Worm (Caenorhabditis elegans) whole organism, L3 larva: Measurements from ENCODE around the gene F59B10.2.

Experiments used
- ama-1 ChIP-seq: fragments of 150-350 bp; optimal IDR thresholded peaks from 2 replicates; lab custom pipeline; 2018
- ceh-82 ChIP-seq: fragments of 150-350 bp; optimal IDR thresholded peaks from 2 replicates; lab custom pipeline; 2014; ENCODE audit warnings: missing biosample characterization, missing genetic modification characterization
- egl-5 ChIP-seq: fragments of 150-350 bp; optimal IDR thresholded peaks from 2 replicates; lab custom pipeline; 2017; ENCODE audit warnings: missing biosample characterization, missing genetic modification reagents, missing genetic modification characterization, inconsistent platforms
- elt-1 ChIP-seq: fragments of 150-350 bp; optimal IDR thresholded peaks from 2 replicates; lab custom pipeline; 2014; ENCODE audit warnings: missing biosample characterization, missing genetic modification characterization
- eor-1 ChIP-seq, 2 experiments: fragments of 150-350 bp; optimal IDR thresholded peaks; 2 replicates each; lab custom pipeline; 2014 to 2018; ENCODE audit warnings: missing biosample characterization in 2 of 2, missing genetic modification characterization in 2 of 2
- fos-1 ChIP-seq: fragments of 150-350 bp; optimal IDR thresholded peaks from 2 replicates; lab custom pipeline; 2014; ENCODE audit warnings: missing biosample characterization, missing genetic modification characterization
- jun-1 ChIP-seq: fragments of 150-350 bp; optimal IDR thresholded peaks from 2 replicates; lab custom pipeline; 2014; ENCODE audit warnings: missing biosample characterization, missing genetic modification reagents, missing genetic modification characterization
- lin-15B ChIP-seq: fragments of 150-350 bp; optimal IDR thresholded peaks from 2 replicates; lab custom pipeline; 2014; ENCODE audit warnings: missing biosample characterization, missing genetic modification characterization
- nhr-11 ChIP-seq: fragments of 150-350 bp; optimal IDR thresholded peaks from 2 replicates; lab custom pipeline; 2014; ENCODE audit warnings: missing biosample characterization, missing genetic modification characterization
- nhr-28 ChIP-seq: fragments of 150-350 bp; optimal IDR thresholded peaks from 2 replicates; lab custom pipeline; 2014; ENCODE audit warnings: missing biosample characterization, missing genetic modification characterization
- unc-39 ChIP-seq: sonication (generic microtip); optimal IDR thresholded peaks from 4 replicates; lab custom pipeline; 2017; ENCODE audit warnings: missing biosample characterization, missing genetic modification characterization
- ztf-11 ChIP-seq: fragments of 150-350 bp; optimal IDR thresholded peaks from 2 replicates; lab custom pipeline; 2014; ENCODE audit warnings: missing biosample characterization, missing genetic modification characterization

- no peak for TF ChIP-seq unc-39 (tag; lab: Kevin White, UChicago)
- TF ChIP-seq ztf-11 (tag; lab: Kevin White, UChicago), result no peak
- TF ChIP-seq nhr-28 (tag; lab: Kevin White, UChicago), result no peak
- no peak for TF ChIP-seq elt-1 (tag; lab: Kevin White, UChicago)
- no peak for TF ChIP-seq ceh-82 (tag; lab: Kevin White, UChicago)
- TF ChIP-seq ama-1 (lab: Kevin White, UChicago), result no peak
- TF ChIP-seq nhr-11 (tag; lab: Kevin White, UChicago), result no peak
- no peak for TF ChIP-seq jun-1 (tag; lab: Kevin White, UChicago)
- no peak for TF ChIP-seq fos-1 (tag; lab: Kevin White, UChicago)
- TF ChIP-seq lin-15B (tag; lab: Kevin White, UChicago), result no peak
- TF ChIP-seq egl-5 (tag; lab: Kevin White, UChicago), result no peak
- no peak for TF ChIP-seq eor-1 (tag; optimal IDR thresholded peaks at IDR 0.05; lab: Kevin White, UChicago)
These were observed 9.0 kb downstream of the F59B10.2 start for ce11 chrII:10500674-10501073.
